Fruit fly (Drosophila melanogaster): ENCODE data around the gene Cpr35B.
A peak's percentile ranks its signal among the peaks of the same experiment; 100 is the strongest.

Cpr35B gene

DNA sequence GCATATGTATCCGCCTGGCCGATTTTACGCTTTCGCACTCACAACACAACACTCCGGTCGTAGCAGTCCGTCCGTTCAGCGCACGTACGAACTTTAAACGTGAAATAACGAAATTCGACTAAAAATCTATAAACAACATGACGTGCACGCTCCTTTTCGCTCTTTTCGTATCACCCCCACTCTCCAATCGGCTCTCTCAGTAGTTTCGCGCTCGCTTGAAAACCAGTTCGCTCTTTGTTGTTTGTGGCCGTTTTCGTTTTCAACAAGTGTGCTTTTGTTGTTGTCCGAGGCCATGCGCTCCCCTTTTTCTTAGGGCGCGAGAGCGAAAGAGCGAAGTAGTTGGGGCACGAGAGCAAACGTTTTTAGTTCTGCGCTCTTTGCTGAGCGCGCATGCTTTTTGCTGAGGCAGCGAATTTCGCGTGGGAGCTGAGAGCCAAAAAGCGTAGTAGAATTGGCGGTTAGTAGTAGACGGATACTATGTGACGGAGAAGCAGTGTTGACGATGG, 15.5 kb downstream of the Cpr35B start, which contains the start of gene elB (continued):
- peak; percentile 21 for TF ChIP-seq CG2120 (GFP tag; optimal IDR thresholded peaks at IDR 0.05)
- TF ChIP-seq CG2712 (tag; optimal IDR thresholded peaks at IDR 0.05), result no peak
- TF ChIP-seq CG10462 (GFP tag; optimal IDR thresholded peaks at IDR 0.05), result no peak
- TF ChIP-seq CG31388 (GFP tag; optimal IDR thresholded peaks at IDR 0.05), result no peak
- TF ChIP-seq D (optimal IDR thresholded peaks at IDR 0.05), result no peak
- no peak for TF ChIP-seq D (GFP tag; optimal IDR thresholded peaks at IDR 0.05)
- TF ChIP-seq CG7372 (GFP tag; IDR thresholded peaks at IDR 0.05), result no peak
- no peak for TF ChIP-seq CG1024 (GFP tag; IDR thresholded peaks at IDR 0.05)
- TF ChIP-seq HmgZ (tag; optimal IDR thresholded peaks at IDR 0.05), result peak; percentile 38
- no peak for TF ChIP-seq NK7.1 (GFP tag; optimal IDR thresholded peaks at IDR 0.05)
- no peak for TF ChIP-seq CG8944 (GFP tag; optimal IDR thresholded peaks at IDR 0.05)
- no peak for TF ChIP-seq ranshi (GFP tag; IDR thresholded peaks at IDR 0.05)
- TF ChIP-seq zen2 (GFP tag; IDR thresholded peaks at IDR 0.05; ENCODE audit: partially characterized antibody), result peak; percentile 91
- TF ChIP-seq disco-r (GFP tag; optimal IDR thresholded peaks at IDR 0.05), result peak; percentile 9
- peak; percentile 67 for TF ChIP-seq lbe (GFP tag; optimal IDR thresholded peaks at IDR 0.05)
- TF ChIP-seq Oli (tag; optimal IDR thresholded peaks at IDR 0.05), result no peak
- TF ChIP-seq toy (GFP tag; IDR thresholded peaks at IDR 0.05), result no peak
- no peak for TF ChIP-seq CG4404 (GFP tag; IDR thresholded peaks at IDR 0.05)
- TF ChIP-seq CG6689 (GFP tag; IDR thresholded peaks at IDR 0.05), result no peak
- no peak for TF ChIP-seq CG7357 (GFP tag; IDR thresholded peaks at IDR 0.05)
- peak; percentile 53; the same call in 1 of the 2 replicates for TF ChIP-seq Atf6 (GFP tag; IDR thresholded peaks at IDR 0.05)
- 0 out of 3 replicates have a peak, but pooled peaks have one; percentile 49 for TF ChIP-seq CG2199 (GFP tag; IDR thresholded peaks at IDR 0.05)
- peak; percentile 74 for TF ChIP-seq Dll (GFP tag; IDR thresholded peaks at IDR 0.05; ENCODE audit: partially characterized antibody)
- no peak for TF ChIP-seq ara (GFP tag; IDR thresholded peaks at IDR 0.05)
- no peak for TF ChIP-seq klu (GFP tag; IDR thresholded peaks at IDR 0.05)
- no peak for TF ChIP-seq Hr78 (GFP tag; optimal IDR thresholded peaks at IDR 0.05)
- no peak; the same call in 1 of the 2 replicates for TF ChIP-seq CG32767 (GFP tag; IDR thresholded peaks at IDR 0.05)
- no peak for TF ChIP-seq croc (GFP tag; conservative IDR thresholded peaks at IDR 0.05)
- no peak for TF ChIP-seq grau (tag; optimal IDR thresholded peaks at IDR 0.05)
- no peak for TF ChIP-seq Hr3 (GFP tag; optimal IDR thresholded peaks at IDR 0.05)
- no peak for TF ChIP-seq ab (GFP tag; optimal IDR thresholded peaks at IDR 0.05)
- peak; percentile 77 for TF ChIP-seq ewg (GFP tag; optimal IDR thresholded peaks at IDR 0.05)
- peak; percentile 71 for TF ChIP-seq CG17385 (GFP tag; optimal IDR thresholded peaks at IDR 0.05)
- TF ChIP-seq onecut (GFP tag; IDR thresholded peaks at IDR 0.05), result peak; percentile 80
- TF ChIP-seq CG13123 (GFP tag; optimal IDR thresholded peaks at IDR 0.05), result no peak
- no peak for TF ChIP-seq kay (GFP tag; optimal IDR thresholded peaks at IDR 0.05)
- no peak for TF ChIP-seq pfk (GFP tag; optimal IDR thresholded peaks at IDR 0.05)
- TF ChIP-seq TFAM (GFP tag; optimal IDR thresholded peaks at IDR 0.05), result no peak
- TF ChIP-seq ftz-f1 (GFP tag; optimal IDR thresholded peaks at IDR 0.05), result peak; percentile 76
- no peak for TF ChIP-seq CG6654 (GFP tag; optimal IDR thresholded peaks at IDR 0.05)
- no peak for TF ChIP-seq CG3847 (GFP tag; IDR thresholded peaks at IDR 0.05)
- TF ChIP-seq nmo (GFP tag; optimal IDR thresholded peaks at IDR 0.05), result no peak
- no peak for TF ChIP-seq fd102C (GFP tag; optimal IDR thresholded peaks at IDR 0.05)
- TF ChIP-seq Xrp1 (GFP tag; IDR thresholded peaks at IDR 0.05), result peak; percentile 45; the same call in 1 of the 2 replicates
- TF ChIP-seq NFAT (GFP tag; IDR thresholded peaks at IDR 0.05), result no peak
- no peak for TF ChIP-seq CG12071 (GFP tag; optimal IDR thresholded peaks at IDR 0.05)
- TF ChIP-seq Abd-B (GFP tag; optimal IDR thresholded peaks at IDR 0.05), result no peak
- TF ChIP-seq her (GFP tag; optimal IDR thresholded peaks at IDR 0.05), result peak; percentile 20
- no peak for TF ChIP-seq CG3065 (GFP tag; optimal IDR thresholded peaks at IDR 0.05)
- TF ChIP-seq Max (GFP tag; optimal IDR thresholded peaks at IDR 0.05), result no peak
- TF ChIP-seq Hr51 (GFP tag; optimal IDR thresholded peaks at IDR 0.05), result peak in 1 of 2 experiments; percentile 2
- no peak for TF ChIP-seq CG17328 (GFP tag; IDR thresholded peaks at IDR 0.05)

All from whole organism, embryonic.